Worm (Caenorhabditis elegans) whole organism, L1 larva: ENCODE data around the gene vti-1.

Experiments
- C04F5.9 ChIP-seq: sonication (generic microtip); optimal IDR thresholded peaks from 2 replicates; lab custom pipeline; 2016; ENCODE audit warnings: missing genetic modification characterization, missing compliant biosample characterization
- mep-1 ChIP-seq: fragments of 150-350 bp; optimal IDR thresholded peaks from 2 replicates; lab custom pipeline; 2014; ENCODE audit warnings: missing biosample characterization, missing genetic modification characterization
- nhr-84 ChIP-seq: sonication (generic microtip); optimal IDR thresholded peaks from 2 replicates; lab custom pipeline; 2017; ENCODE audit warnings: missing biosample characterization, missing genetic modification characterization

DNA sequence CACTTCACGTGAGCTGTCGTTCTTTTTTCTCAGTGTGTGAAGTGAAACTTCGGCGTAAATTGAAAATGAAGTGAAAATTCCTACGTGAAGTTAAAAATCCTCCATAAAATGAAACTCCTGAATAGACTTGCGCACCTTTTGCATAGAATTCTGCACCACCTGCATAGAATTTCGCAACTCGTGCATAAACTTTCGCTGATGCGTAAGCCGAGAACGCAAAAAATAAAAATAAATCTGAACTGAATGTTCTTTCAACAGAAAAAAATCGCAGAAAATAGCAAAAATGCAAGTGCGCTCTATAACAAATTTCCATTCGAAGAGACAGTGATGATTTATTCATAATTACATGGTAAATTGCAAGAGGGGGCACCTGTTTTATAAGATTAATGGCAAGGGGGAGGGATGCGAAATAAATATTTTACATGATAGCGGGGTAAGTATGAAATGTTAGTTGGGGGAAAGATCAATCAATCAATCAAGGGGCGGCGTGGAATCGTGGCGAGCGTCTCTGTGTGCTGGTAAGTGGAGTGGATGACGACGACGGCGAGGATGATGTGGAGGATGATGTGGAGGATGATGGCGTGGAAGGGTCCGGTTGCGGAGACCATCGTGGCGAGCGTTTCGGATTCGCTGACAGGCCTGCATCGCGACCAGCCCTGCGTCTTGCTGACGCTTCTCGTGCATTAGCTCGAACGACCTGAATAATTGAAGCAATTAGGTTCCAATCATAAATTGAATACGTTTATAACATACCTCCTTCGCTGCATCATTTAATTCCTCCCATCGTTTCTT is 7.0 kb upstream of the vti-1 start, which contains the start of gene Y57G11C.36:
- TF ChIP-seq mep-1 (tag; lab: Kevin White, UChicago) (no peak), nhr-84 (no peak), C04F5.9 (tag; lab: Kevin White, UChicago) (no peak)
